Fruit fly (Drosophila melanogaster): ENCODE data around the gene AIF.

AIF gene

dm6 chr2L:2202853-2203717, 51.5 kb downstream of the AIF start (continued):
- no peak for TF ChIP-seq Optix (GFP tag; IDR thresholded peaks at IDR 0.05)
- TF ChIP-seq CG18599 (GFP tag; optimal IDR thresholded peaks at IDR 0.05), result peak; percentile 13
- TF ChIP-seq ATbp (GFP tag; optimal IDR thresholded peaks at IDR 0.05), result no peak
- TF ChIP-seq salm (tag; optimal IDR thresholded peaks at IDR 0.05), result no peak
- TF ChIP-seq caup (GFP tag; optimal IDR thresholded peaks at IDR 0.05; ENCODE audit: severe bottlenecking), result peak; percentile 21
- no peak for TF ChIP-seq CG10565 (GFP tag; optimal IDR thresholded peaks at IDR 0.05)
- no peak for TF ChIP-seq CG8359 (GFP tag; optimal IDR thresholded peaks at IDR 0.05; ENCODE audit: borderline replicate concordance)
- TF ChIP-seq CG4328 (GFP tag; optimal IDR thresholded peaks at IDR 0.05), result no peak
- no peak for TF ChIP-seq zfh1 (GFP tag; IDR thresholded peaks at IDR 0.05)
- TF ChIP-seq CG2202 (tag; optimal IDR thresholded peaks at IDR 0.05), result no peak
- TF ChIP-seq ken (GFP tag; IDR thresholded peaks at IDR 0.05), result peak; percentile 4; the same call in 1 of the 3 replicates
- no peak for TF ChIP-seq chn (GFP tag; optimal IDR thresholded peaks at IDR 0.05)
- no peak for TF ChIP-seq CG14860 (GFP tag; IDR thresholded peaks at IDR 0.05; ENCODE audit: partially characterized antibody)
- peak; percentile 20; the same call in 1 of the 2 replicates for TF ChIP-seq hbn (GFP tag; IDR thresholded peaks at IDR 0.05; ENCODE audit: partially characterized antibody)
- no peak for TF ChIP-seq dimm (GFP tag; IDR thresholded peaks at IDR 0.05)
- 0 out of 2 replicates have a peak, but pooled peaks have one; percentile 8 for TF ChIP-seq Awh (GFP tag; IDR thresholded peaks at IDR 0.05)
- TF ChIP-seq Poxn (GFP tag; IDR thresholded peaks at IDR 0.05), result no peak
- no peak for TF ChIP-seq az2 (GFP tag; optimal IDR thresholded peaks at IDR 0.05)
- TF ChIP-seq cwo (GFP tag; optimal IDR thresholded peaks at IDR 0.05), result peak; percentile 8
- no peak for TF ChIP-seq Sry-β (GFP tag; optimal IDR thresholded peaks at IDR 0.05)
- TF ChIP-seq CG2678 (tag; optimal IDR thresholded peaks at IDR 0.05), result peak; percentile 3
- 0 out of 2 replicates have a peak, but pooled peaks have one; percentile 29 for TF ChIP-seq Dref (GFP tag; IDR thresholded peaks at IDR 0.05)
- TF ChIP-seq tap (tag; optimal IDR thresholded peaks at IDR 0.05), result no peak
- no peak for TF ChIP-seq CkIIα-i1 (GFP tag; IDR thresholded peaks at IDR 0.05)
- no peak for TF ChIP-seq Xbp1 (GFP tag; optimal IDR thresholded peaks at IDR 0.05)
- no peak for TF ChIP-seq trh (GFP tag; optimal IDR thresholded peaks at IDR 0.05)
- TF ChIP-seq CG11456 (GFP tag; IDR thresholded peaks at IDR 0.05), result peak; percentile 44; the same call in 1 of the 3 replicates
- TF ChIP-seq CG16815 (GFP tag; optimal IDR thresholded peaks at IDR 0.05), result no peak
- no peak for TF ChIP-seq Dek (tag; optimal IDR thresholded peaks at IDR 0.05)
- no peak for TF ChIP-seq cato (GFP tag; optimal IDR thresholded peaks at IDR 0.05; ENCODE audit: borderline replicate concordance)
- no peak for TF ChIP-seq vfl (GFP tag; optimal IDR thresholded peaks at IDR 0.05)
- TF ChIP-seq da (GFP tag; optimal IDR thresholded peaks at IDR 0.05), result no peak
- no peak for TF ChIP-seq toy (GFP tag; IDR thresholded peaks at IDR 0.05)
- peak; percentile 36; the same call in 1 of the 2 replicates for TF ChIP-seq CG4360 (GFP tag; IDR thresholded peaks at IDR 0.05)
- TF ChIP-seq CG3847 (GFP tag; IDR thresholded peaks at IDR 0.05), result no peak
- TF ChIP-seq row (GFP tag; IDR thresholded peaks at IDR 0.05), result peak; percentile 44; the same call in 1 of the 3 replicates
- TF ChIP-seq run (tag; optimal IDR thresholded peaks at IDR 0.05), result peak; percentile 13
- TF ChIP-seq jumu (GFP tag; optimal IDR thresholded peaks at IDR 0.05), result no peak
- TF ChIP-seq bbx (GFP tag; IDR thresholded peaks at IDR 0.05; ENCODE audit: partially characterized antibody), result peak; percentile 71
- 0 out of 2 replicates have a peak, but pooled peaks have one; percentile 35 for TF ChIP-seq ttk (GFP tag; IDR thresholded peaks at IDR 0.05)
- no peak for TF ChIP-seq TFAM (GFP tag; optimal IDR thresholded peaks at IDR 0.05)
- no peak for TF ChIP-seq ro (GFP tag; IDR thresholded peaks at IDR 0.05)
- TF ChIP-seq CG17328 (GFP tag; IDR thresholded peaks at IDR 0.05), result no peak
- no peak for TF ChIP-seq wor (GFP tag; IDR thresholded peaks at IDR 0.05)
- no peak for TF ChIP-seq CG3163 (GFP tag; optimal IDR thresholded peaks at IDR 0.05)
- TF ChIP-seq CG11560 (tag; IDR thresholded peaks at IDR 0.05), result no peak
- TF ChIP-seq lola (GFP tag; optimal IDR thresholded peaks at IDR 0.05), result no peak
- no peak for TF ChIP-seq tll (GFP tag; optimal IDR thresholded peaks at IDR 0.05)
